Fruit fly (Drosophila melanogaster) whole organism, pupa: ENCODE results near the gene Tob.

Experiments used
- CG10348 ChIP-seq: fragments of 200-800 bp; sonication (Bioruptor generic); IDR thresholded peaks from 2 replicates; pipeline ENCODE4 v1.3.6; 2022; ENCODE audit warnings: missing biosample characterization, missing genetic modification characterization
- CG12605 ChIP-seq: fragments of 200-800 bp; sonication (Bioruptor generic); IDR thresholded peaks from 2 replicates; pipeline ENCODE4 v1.3.6; 2022; ENCODE audit warnings: missing biosample characterization, missing genetic modification characterization
- CG13204 ChIP-seq: fragments of 200-800 bp; sonication (Bioruptor generic); optimal IDR thresholded peaks from 2 replicates; lab custom pipeline; 2018; ENCODE audit warnings: missing biosample characterization, mild to moderate bottlenecking, missing genetic modification characterization, moderate library complexity
- CG14655 ChIP-seq: fragments of 200-800 bp; sonication (Bioruptor generic); optimal IDR thresholded peaks from 3 replicates; lab custom pipeline; 2017; ENCODE audit warnings: mild to moderate bottlenecking, missing biosample characterization, missing genetic modification reagents, missing genetic modification characterization
- CG15710 ChIP-seq: fragments of 200-800 bp; sonication (Bioruptor generic); optimal IDR thresholded peaks from 2 replicates; lab custom pipeline; 2018; ENCODE audit warnings: missing biosample characterization, mild to moderate bottlenecking, missing genetic modification characterization, moderate library complexity
- CG17806 ChIP-seq: fragments of 200-800 bp; sonication (Bioruptor generic); optimal IDR thresholded peaks from 2 replicates; lab custom pipeline; 2018; ENCODE audit warnings: missing biosample characterization, mild to moderate bottlenecking, missing genetic modification characterization, moderate library complexity
- CG32121 ChIP-seq: fragments of 200-800 bp; sonication (Bioruptor generic); IDR thresholded peaks from 2 replicates; pipeline ENCODE4 v1.3.6; 2022; ENCODE audit warnings: missing biosample characterization, missing genetic modification characterization
- CG34367 ChIP-seq: fragments of 200-800 bp; sonication (Bioruptor generic); optimal IDR thresholded peaks from 2 replicates; lab custom pipeline; 2018; ENCODE audit warnings: missing biosample characterization, mild to moderate bottlenecking, missing genetic modification characterization
- CG4496 ChIP-seq: fragments of 200-800 bp; sonication (Bioruptor generic); IDR thresholded peaks from 3 replicates; pipeline ENCODE4 v1.3.6; 2022; ENCODE audit warnings: missing biosample characterization, missing genetic modification characterization
- CG8159 ChIP-seq: fragments of 200-800 bp; sonication (Bioruptor generic); optimal IDR thresholded peaks from 3 replicates; lab custom pipeline; 2018; ENCODE audit warnings: missing biosample characterization, mild to moderate bottlenecking, missing genetic modification characterization, moderate library complexity
- CG8301 ChIP-seq: fragments of 200-800 bp; sonication (Bioruptor generic); optimal IDR thresholded peaks from 2 replicates; lab custom pipeline; 2018; ENCODE audit warnings: missing biosample characterization, mild to moderate bottlenecking, missing genetic modification characterization
- CG9948 ChIP-seq: fragments of 200-800 bp; sonication (Bioruptor generic); optimal IDR thresholded peaks from 2 replicates; lab custom pipeline; 2018; ENCODE audit warnings: missing biosample characterization, mild to moderate bottlenecking, missing genetic modification characterization, moderate library complexity
- D1 ChIP-seq: fragments of 200-800 bp; sonication (Bioruptor generic); optimal IDR thresholded peaks from 2 replicates; lab custom pipeline; 2018; ENCODE audit warnings: missing biosample characterization, mild to moderate bottlenecking, missing genetic modification characterization, moderate library complexity
- EcR ChIP-seq: fragments of 200-800 bp; sonication (Bioruptor generic); optimal IDR thresholded peaks from 3 replicates; lab custom pipeline; 2019; ENCODE audit warnings: missing biosample characterization, missing genetic modification characterization, mild to moderate bottlenecking, moderate library complexity, missing genetic modification reagents
- Ets98B ChIP-seq: fragments of 200-800 bp; sonication (Bioruptor generic); IDR thresholded peaks from 2 replicates; pipeline ENCODE4 v1.3.6; 2022; ENCODE audit warnings: missing biosample characterization, missing genetic modification characterization
- Pif1A ChIP-seq: fragments of 200-800 bp; sonication (Bioruptor generic); optimal IDR thresholded peaks from 3 replicates; lab custom pipeline; 2016; ENCODE audit warnings: missing biosample characterization, missing genetic modification characterization
- Pif1B ChIP-seq: fragments of 200-800 bp; sonication (Bioruptor generic); optimal IDR thresholded peaks from 3 replicates; lab custom pipeline; 2016; ENCODE audit warnings: missing biosample characterization, missing genetic modification characterization
- Snoo ChIP-seq: fragments of 200-800 bp; sonication (Bioruptor generic); optimal IDR thresholded peaks from 3 replicates; lab custom pipeline; 2017; ENCODE audit warnings: missing biosample characterization, mild to moderate bottlenecking, missing genetic modification characterization, inconsistent platforms
- fd96Ca ChIP-seq: fragments of 200-800 bp; sonication (Bioruptor generic); IDR thresholded peaks from 3 replicates; pipeline ENCODE4 v1.3.6; 2022; ENCODE audit warnings: missing biosample characterization, missing genetic modification characterization
- gl ChIP-seq: fragments of 200-800 bp; sonication (Bioruptor generic); optimal IDR thresholded peaks from 2 replicates; lab custom pipeline; 2018; ENCODE audit warnings: missing biosample characterization, mild to moderate bottlenecking, missing genetic modification characterization
- rn ChIP-seq: fragments of 200-800 bp; sonication (Bioruptor generic); IDR thresholded peaks from 2 replicates; pipeline ENCODE4 v1.3.6; 2022; ENCODE audit warnings: missing biosample characterization, missing genetic modification characterization

Gene Tob

DNA sequence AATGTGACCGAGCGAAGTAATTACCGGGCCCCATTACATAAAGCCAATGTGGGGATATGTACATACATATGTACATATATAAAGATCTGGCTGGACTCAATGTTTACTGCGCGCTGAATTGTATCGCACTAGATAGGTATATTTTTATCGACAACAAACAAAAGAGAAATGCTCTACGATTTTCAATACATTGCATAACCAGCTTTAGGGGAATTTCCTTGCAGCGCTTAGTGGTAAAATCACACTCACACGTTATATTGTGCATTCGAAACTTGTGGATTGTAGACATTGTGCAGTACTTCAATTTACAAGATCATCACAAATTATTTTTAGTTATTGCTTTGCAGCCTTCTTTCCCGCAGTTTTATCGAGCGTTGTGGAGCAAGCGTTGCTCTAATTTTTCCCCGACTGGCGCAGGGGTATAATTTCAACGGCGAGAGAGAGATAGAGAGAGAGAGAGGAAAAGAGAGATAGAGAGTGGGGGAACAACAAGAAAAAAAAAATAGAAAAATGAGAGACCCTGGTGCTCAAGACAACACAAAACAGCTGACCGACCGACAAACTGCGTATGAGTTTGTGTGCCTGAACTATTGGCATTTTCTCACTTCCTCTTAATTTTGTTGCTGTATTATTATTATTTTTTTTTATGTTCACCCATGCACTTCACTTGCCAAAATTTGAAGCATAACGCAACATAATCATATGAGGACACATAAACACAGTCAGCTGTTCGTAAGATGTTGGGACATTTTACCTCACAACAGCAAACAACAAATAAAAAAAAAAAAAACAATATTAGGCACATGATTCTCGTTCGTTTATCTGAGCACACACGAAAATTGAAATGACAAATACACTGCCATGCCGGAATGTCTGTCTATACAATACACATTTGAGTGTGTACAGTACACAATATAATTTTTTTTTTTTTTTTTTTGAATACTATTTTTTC, 2.0 kb downstream of the Tob start:
- TF ChIP-seq CG8301 (tag; lab: Kevin White, UChicago) (no peak), CG4496 (GFP tag; lab: Robert Waterston, UW) (peak; percentile 67), CG12605 (peak; percentile 39; the same call in 1 of the 2 replicates), CG32121 (GFP tag; lab: Robert Waterston, UW) (0 out of 2 replicates have a peak, but pooled peaks have one; percentile 12), Ets98B (peak; percentile 39)
- TF ChIP-seq, all 21 proteins: peak for 4

DNA sequence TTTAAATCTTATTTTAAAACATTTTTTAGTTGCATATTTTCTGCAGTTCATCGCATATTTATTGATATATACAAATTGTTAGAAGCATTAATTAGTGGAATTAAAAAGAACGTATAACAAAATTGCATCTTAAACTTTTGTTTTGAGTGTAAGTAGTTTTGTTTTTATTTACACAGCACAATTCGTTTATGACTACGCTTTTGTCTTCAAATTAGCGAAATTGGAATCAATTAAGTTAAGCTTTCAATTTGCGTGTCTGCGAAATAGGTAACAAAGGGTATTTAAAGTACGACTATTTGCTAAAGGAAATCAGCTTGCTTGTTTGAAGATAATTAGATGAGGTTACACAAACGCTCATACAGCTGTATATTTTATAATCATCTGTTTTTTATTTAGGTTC, 3.0 kb downstream of the Tob start:
- TF ChIP-seq CG12605: no peak
- no peak for TF ChIP-seq gl (tag; lab: Kevin White, UChicago)
- TF ChIP-seq EcR (GFP tag; lab: Kevin White, UChicago): no peak
- TF ChIP-seq CG8159 (tag; lab: Kevin White, UChicago): no peak
- TF ChIP-seq Snoo (tag; lab: Kevin White, UChicago): no peak
- TF ChIP-seq CG8301 (tag; lab: Kevin White, UChicago): no peak
- TF ChIP-seq CG10348: no peak
- no peak for TF ChIP-seq CG15710
- no peak for TF ChIP-seq CG34367 (tag; lab: Kevin White, UChicago)
- TF ChIP-seq fd96Ca: no peak
- no peak for TF ChIP-seq CG14655 (GFP tag; lab: Kevin White, UChicago)
- TF ChIP-seq CG4496 (GFP tag; lab: Robert Waterston, UW): no peak
- TF ChIP-seq CG32121 (GFP tag; lab: Robert Waterston, UW): no peak
- no peak for TF ChIP-seq Pif1B

DNA sequence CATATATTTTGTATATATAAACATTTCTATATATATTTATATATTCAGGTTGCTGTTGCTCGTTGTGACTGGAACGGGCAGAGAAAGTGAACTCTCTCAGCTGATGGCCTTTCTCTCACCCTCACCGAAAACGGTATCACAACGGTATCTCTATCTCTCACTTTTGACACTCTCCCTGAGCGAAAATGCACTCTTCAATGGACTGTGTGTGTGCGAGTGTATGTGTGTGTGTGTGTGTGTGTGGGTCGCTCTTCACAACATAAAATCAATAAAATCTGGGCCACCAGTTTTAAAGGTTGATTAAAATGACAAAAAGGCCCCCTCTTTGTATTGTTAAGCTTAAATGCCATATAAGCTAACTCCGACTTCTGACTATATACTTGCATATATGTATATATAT, 3.8 kb downstream of the Tob start:
- TF ChIP-seq CG10348 (no peak), Ets98B (no peak), EcR (GFP tag; lab: Kevin White, UChicago) (no peak), CG12605 (no peak), CG32121 (GFP tag; lab: Robert Waterston, UW) (no peak), CG8301 (tag; lab: Kevin White, UChicago) (no peak), CG9948 (tag; lab: Kevin White, UChicago) (no peak), Snoo (tag; lab: Kevin White, UChicago) (no peak), Pif1A (no peak), CG13204 (GFP tag; lab: Kevin White, UChicago) (no peak), CG14655 (GFP tag; lab: Kevin White, UChicago) (no peak), D1 (tag; lab: Kevin White, UChicago) (no peak)
- TF ChIP-seq, all 21 proteins: peak for 0

DNA sequence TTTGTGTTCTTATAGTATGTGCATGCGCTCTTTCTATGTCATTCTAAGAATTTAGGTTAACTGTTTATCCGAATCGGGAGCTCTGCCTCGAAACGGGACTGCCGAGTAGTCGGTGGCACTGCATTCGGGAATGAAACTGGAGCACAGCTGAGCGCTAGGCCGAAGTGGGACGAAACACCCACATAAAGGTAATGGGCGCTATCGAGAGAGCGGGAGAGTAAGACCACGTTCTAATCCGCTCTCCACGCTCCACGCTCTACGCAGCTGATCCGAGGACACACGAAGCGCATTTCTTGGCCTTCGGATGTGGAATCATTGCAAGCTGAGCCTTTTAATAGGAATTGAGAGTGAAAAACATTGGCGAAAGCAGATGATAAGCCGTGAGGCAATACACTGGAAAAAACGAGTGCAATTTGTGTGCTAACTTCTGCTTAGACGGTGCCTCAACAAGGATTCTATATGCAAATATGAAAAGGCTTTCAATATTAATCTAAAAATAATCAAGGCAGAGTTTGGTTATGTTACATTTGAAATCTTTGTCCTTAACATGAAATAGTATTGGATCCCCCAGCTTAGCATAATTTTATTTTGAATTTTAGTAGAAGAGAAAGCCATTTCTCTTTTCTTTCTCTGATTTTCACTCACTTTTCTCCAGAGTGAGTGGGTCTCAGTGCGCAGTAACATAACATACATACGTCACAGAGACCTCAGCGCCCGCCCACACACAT, 5.3 kb downstream of the Tob start:
- TF ChIP-seq rn (GFP tag; lab: Robert Waterston, UW): no peak
- peak; percentile 59 for TF ChIP-seq CG8159 (tag; lab: Kevin White, UChicago)
- TF ChIP-seq CG4496 (GFP tag; lab: Robert Waterston, UW): 0 out of 3 replicates have a peak, but pooled peaks have one; percentile 35
- TF ChIP-seq EcR (GFP tag; lab: Kevin White, UChicago): no peak
- TF ChIP-seq CG10348: no peak
- peak; percentile 43; the same call in 1 of the 2 replicates for TF ChIP-seq CG32121 (GFP tag; lab: Robert Waterston, UW)
- TF ChIP-seq Pif1A: peak; percentile 28
- peak; percentile 14 for TF ChIP-seq CG34367 (tag; lab: Kevin White, UChicago)
- no peak for TF ChIP-seq CG13204 (GFP tag; lab: Kevin White, UChicago)
- TF ChIP-seq D1 (tag; lab: Kevin White, UChicago): no peak
- TF ChIP-seq fd96Ca: 0 out of 3 replicates have a peak, but pooled peaks have one; percentile 43
- 0 out of 2 replicates have a peak, but pooled peaks have one; percentile 19 for TF ChIP-seq CG12605
- peak; percentile 21 for TF ChIP-seq CG14655 (GFP tag; lab: Kevin White, UChicago)
- TF ChIP-seq CG17806 (tag; lab: Kevin White, UChicago): no peak
- TF ChIP-seq, all 21 proteins: peak for 8

DNA sequence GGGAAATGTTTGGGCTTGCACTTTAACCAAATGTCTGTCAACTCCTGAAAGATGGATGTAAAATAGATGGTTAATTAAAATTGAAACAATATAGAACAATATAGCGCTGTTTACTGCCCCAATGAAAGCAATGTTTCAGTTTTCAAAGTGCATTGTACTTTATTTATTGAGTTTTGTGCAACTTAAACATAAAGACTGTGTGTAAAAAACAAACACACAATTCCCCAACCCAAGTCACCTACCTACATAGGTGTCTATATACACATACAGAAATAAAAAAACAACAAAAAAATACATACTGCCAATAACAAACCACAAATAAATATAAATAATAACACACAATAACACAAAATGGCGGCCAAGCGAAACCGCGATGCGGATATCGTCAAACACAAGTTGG, 8.4 kb downstream of the Tob start, which contains the start of gene CG8958:
Gene CG8958, plus strand, starts transcription at position 301 of the 400 bp plus-strand sequence.
- TF ChIP-seq CG17806 (tag; lab: Kevin White, UChicago): no peak
- no peak for TF ChIP-seq CG10348
- TF ChIP-seq CG34367 (tag; lab: Kevin White, UChicago): no peak
- no peak for TF ChIP-seq CG8159 (tag; lab: Kevin White, UChicago)
- no peak for TF ChIP-seq EcR (GFP tag; lab: Kevin White, UChicago)
- no peak for TF ChIP-seq Pif1A
- no peak for TF ChIP-seq CG4496 (GFP tag; lab: Robert Waterston, UW)
- no peak for TF ChIP-seq CG8301 (tag; lab: Kevin White, UChicago)
- no peak for TF ChIP-seq D1 (tag; lab: Kevin White, UChicago)
- no peak for TF ChIP-seq CG14655 (GFP tag; lab: Kevin White, UChicago)
- no peak for TF ChIP-seq Pif1B
- no peak for TF ChIP-seq fd96Ca
- no peak for TF ChIP-seq CG12605
- no peak for TF ChIP-seq Ets98B
- no peak for TF ChIP-seq CG9948 (tag; lab: Kevin White, UChicago)
- no peak for TF ChIP-seq rn (GFP tag; lab: Robert Waterston, UW)
- no peak for TF ChIP-seq CG15710
- TF ChIP-seq gl (tag; lab: Kevin White, UChicago): no peak
